Fruit fly (Drosophila melanogaster): ENCODE results near the gene CG7304.

DNA sequence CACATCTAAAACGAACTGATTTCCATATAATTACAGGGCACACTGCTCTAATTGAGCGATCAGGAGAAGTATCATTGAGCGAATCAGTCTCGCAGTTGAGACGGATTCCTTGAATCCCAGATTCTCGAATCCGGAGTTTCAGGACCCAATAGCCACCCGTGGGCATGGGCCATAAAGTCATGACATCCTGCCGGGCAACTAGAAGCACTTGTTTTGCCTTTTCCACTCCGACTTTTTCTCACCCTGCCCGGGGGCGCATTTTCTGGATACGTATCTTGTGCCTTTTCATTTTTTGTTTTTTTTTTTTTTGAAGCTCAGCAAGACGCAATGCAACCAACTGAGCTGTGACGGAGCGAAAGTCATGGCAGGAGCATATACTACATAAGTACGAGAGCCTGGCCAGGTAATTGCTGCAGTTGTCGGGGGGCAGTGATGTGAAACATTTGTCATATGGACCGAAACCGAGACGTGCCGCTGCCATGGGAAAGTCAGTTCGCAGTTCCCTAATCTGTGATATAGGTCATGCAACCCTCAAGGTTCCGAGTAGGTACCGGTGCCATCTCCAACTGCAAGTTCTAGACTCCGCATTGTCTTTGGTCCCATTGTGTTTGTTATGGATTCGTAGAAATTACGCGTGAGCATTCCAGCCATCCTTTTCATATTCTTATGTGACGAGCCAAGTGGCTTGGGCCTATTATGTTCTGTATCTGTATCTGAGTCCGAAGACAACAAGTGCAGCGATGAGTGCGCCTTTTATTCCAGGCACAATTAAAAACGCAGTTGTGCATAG is 24.0 kb downstream of the CG7304 start:
- TF ChIP-seq Crg-1 (GFP tag; optimal IDR thresholded peaks at IDR 0.05) = no peak
- TF ChIP-seq Clk (GFP tag; optimal IDR thresholded peaks at IDR 0.05) = no peak
- no peak for TF ChIP-seq CG7045 (GFP tag; optimal IDR thresholded peaks at IDR 0.05)
- TF ChIP-seq tj (GFP tag; optimal IDR thresholded peaks at IDR 0.05) = no peak
- TF ChIP-seq toe (GFP tag; optimal IDR thresholded peaks at IDR 0.05) = no peak
- TF ChIP-seq CG7101 (tag; optimal IDR thresholded peaks at IDR 0.05) = no peak
- TF ChIP-seq bab1 (GFP tag; optimal IDR thresholded peaks at IDR 0.05) = no peak
- TF ChIP-seq CG1620 (GFP tag; optimal IDR thresholded peaks at IDR 0.05) = no peak
- no peak for TF ChIP-seq CG14711 (tag; optimal IDR thresholded peaks at IDR 0.05)
- no peak for TF ChIP-seq Mnt (GFP tag; optimal IDR thresholded peaks at IDR 0.05)
- no peak for TF ChIP-seq pad (GFP tag; optimal IDR thresholded peaks at IDR 0.05)
- TF ChIP-seq Hr96 (GFP tag; optimal IDR thresholded peaks at IDR 0.05) = no peak

All from whole organism, adult.